Fruit fly (Drosophila melanogaster) whole organism, embryonic: ENCODE data around the gene CG10182.

Experiments used
- Ada2b ChIP-seq: fragments of 200-800 bp; sonication (Bioruptor generic); IDR thresholded peaks from 2 replicates; pipeline ENCODE4 v1.3.6; 2022; ENCODE audit warnings: missing biosample characterization, missing genetic modification characterization
- Bdp1 ChIP-seq: fragments of 200-800 bp; sonication (Bioruptor generic); optimal IDR thresholded peaks from 3 replicates; lab custom pipeline; 2016; ENCODE audit warnings: missing biosample characterization, missing genetic modification characterization
- CG10147 ChIP-seq: fragments of 200-800 bp; sonication (Bioruptor generic); optimal IDR thresholded peaks from 2 replicates; lab custom pipeline; 2019; ENCODE audit warnings: missing biosample characterization, mild to moderate bottlenecking, missing genetic modification characterization, moderate library complexity
- CG10209 ChIP-seq: fragments of 200-800 bp; sonication (Bioruptor generic); optimal IDR thresholded peaks from 3 replicates; lab custom pipeline; 2017; ENCODE audit warnings: missing biosample characterization, mild to moderate bottlenecking, missing genetic modification characterization, missing genetic modification reagents
- CG10654 ChIP-seq: fragments of 200-800 bp; sonication (Bioruptor generic); optimal IDR thresholded peaks from 2 replicates; lab custom pipeline; 2016; ENCODE audit warnings: missing biosample characterization, missing genetic modification characterization
- CG11247 ChIP-seq: fragments of 200-800 bp; sonication (Bioruptor generic); IDR thresholded peaks from 2 replicates; pipeline ENCODE4 v1.3.6; 2022; ENCODE audit warnings: missing biosample characterization, missing genetic modification characterization
- CG12769 ChIP-seq: fragments of 200-800 bp; sonication (Bioruptor generic); optimal IDR thresholded peaks from 2 replicates; lab custom pipeline; 2019; ENCODE audit warnings: missing biosample characterization, mild to moderate bottlenecking, missing genetic modification characterization, moderate library complexity
- CG13123 ChIP-seq: fragments of 200-800 bp; sonication (Bioruptor generic); optimal IDR thresholded peaks from 2 replicates; lab custom pipeline; 2016; ENCODE audit warnings: missing biosample characterization, missing genetic modification characterization
- CG1647 ChIP-seq: fragments of 200-800 bp; sonication (Bioruptor generic); optimal IDR thresholded peaks from 3 replicates; lab custom pipeline; 2016; ENCODE audit warnings: missing biosample characterization, missing genetic modification characterization
- CG17361 ChIP-seq: fragments of 200-800 bp; sonication (Bioruptor generic); IDR thresholded peaks from 3 replicates; pipeline ENCODE4 v1.3.6; 2022; ENCODE audit warnings: missing biosample characterization, missing genetic modification characterization
- CG17385 ChIP-seq: fragments of 200-800 bp; sonication (Bioruptor generic); optimal IDR thresholded peaks from 3 replicates; lab custom pipeline; 2018; ENCODE audit warnings: missing biosample characterization, mild to moderate bottlenecking, missing genetic modification characterization
- CG17802 ChIP-seq: fragments of 200-800 bp; sonication (Bioruptor generic); optimal IDR thresholded peaks from 2 replicates; lab custom pipeline; 2018; ENCODE audit warnings: missing biosample characterization, mild to moderate bottlenecking, missing genetic modification characterization, moderate library complexity
- CG2202 ChIP-seq: fragments of 200-800 bp; sonication (Bioruptor generic); optimal IDR thresholded peaks from 2 replicates; lab custom pipeline; 2018; ENCODE audit warnings: missing biosample characterization, mild to moderate bottlenecking, missing genetic modification characterization
- CG3163 ChIP-seq: fragments of 200-800 bp; sonication (Bioruptor generic); optimal IDR thresholded peaks from 3 replicates; lab custom pipeline; 2016; ENCODE audit warnings: missing biosample characterization, missing genetic modification characterization
- CG32767 ChIP-seq: fragments of 200-800 bp; sonication (Bioruptor generic); IDR thresholded peaks from 2 replicates; pipeline ENCODE4 v1.3.6; 2022; ENCODE audit warnings: missing biosample characterization, missing genetic modification characterization
- CG3281 ChIP-seq: fragments of 200-800 bp; sonication (Bioruptor generic); optimal IDR thresholded peaks from 3 replicates; lab custom pipeline; 2017; ENCODE audit warnings: missing biosample characterization, mild to moderate bottlenecking, missing genetic modification characterization
- CG34376 ChIP-seq: fragments of 200-800 bp; sonication (Bioruptor generic); optimal IDR thresholded peaks from 2 replicates; lab custom pipeline; 2018; ENCODE audit warnings: missing biosample characterization, mild to moderate bottlenecking, missing genetic modification characterization
- CG7839 ChIP-seq: fragments of 200-800 bp; sonication (Bioruptor generic); optimal IDR thresholded peaks from 3 replicates; lab custom pipeline; 2018; ENCODE audit warnings: missing biosample characterization, mild to moderate bottlenecking, missing genetic modification characterization, moderate library complexity
- CG7963 ChIP-seq: fragments of 200-800 bp; sonication (Bioruptor generic); IDR thresholded peaks from 3 replicates; pipeline ENCODE4 v1.3.6; 2022; ENCODE audit warnings: missing biosample characterization, missing genetic modification characterization; ENCODE audit not compliant: partially characterized antibody
- CHES-1-like ChIP-seq: fragments of 200-800 bp; sonication (Bioruptor generic); optimal IDR thresholded peaks from 2 replicates; lab custom pipeline; 2016; ENCODE audit warnings: missing biosample characterization, missing genetic modification characterization
- Camta ChIP-seq: fragments of 200-800 bp; sonication (Bioruptor generic); optimal IDR thresholded peaks from 2 replicates; lab custom pipeline; 2016; ENCODE audit warnings: missing biosample characterization, missing genetic modification characterization
- D19A ChIP-seq: fragments of 200-800 bp; optimal IDR thresholded peaks from 3 replicates; lab custom pipeline; 2019; ENCODE audit warnings: missing biosample characterization, mild to moderate bottlenecking, missing genetic modification characterization, moderate library complexity
- Deaf1 ChIP-seq: fragments of 200-800 bp; optimal IDR thresholded peaks from 3 replicates; lab custom pipeline; 2019; ENCODE audit warnings: missing biosample characterization, mild to moderate bottlenecking, missing genetic modification characterization, moderate library complexity
- Dfd ChIP-seq, 2 experiments: fragments of >200 bp; optimal IDR thresholded peaks; 2 replicates each; lab custom pipeline; 2017; ENCODE audit warnings: missing biosample characterization in 2 of 2, missing genetic modification characterization in 2 of 2
- Dp ChIP-seq: fragments of 200-800 bp; sonication (Bioruptor generic); optimal IDR thresholded peaks from 2 replicates; lab custom pipeline; 2018; ENCODE audit warnings: missing biosample characterization, mild to moderate bottlenecking, missing genetic modification characterization, moderate library complexity
- Ets97D ChIP-seq: fragments of 200-800 bp; sonication (Bioruptor generic); optimal IDR thresholded peaks from 3 replicates; lab custom pipeline; 2016; ENCODE audit warnings: missing biosample characterization, missing genetic modification characterization
- HLH4C ChIP-seq: fragments of 200-800 bp; sonication (Bioruptor generic); IDR thresholded peaks from 3 replicates; pipeline ENCODE4 v1.3.6; 2022; ENCODE audit warnings: missing biosample characterization, missing genetic modification characterization; ENCODE audit not compliant: partially characterized antibody
- HmgZ ChIP-seq: fragments of 200-800 bp; sonication (Bioruptor generic); optimal IDR thresholded peaks from 2 replicates; lab custom pipeline; 2018; ENCODE audit warnings: missing biosample characterization, mild to moderate bottlenecking, missing genetic modification characterization
- MESR4 ChIP-seq: fragments of 200-800 bp; sonication (Bioruptor generic); optimal IDR thresholded peaks from 2 replicates; lab custom pipeline; 2018; ENCODE audit warnings: missing biosample characterization, mild to moderate bottlenecking, missing genetic modification characterization, moderate library complexity
- Med ChIP-seq: fragments of 200-800 bp; sonication (Bioruptor generic); peaks from one replicate; lab custom pipeline; 2016; ENCODE audit warnings: missing biosample characterization, missing genetic modification characterization, mild to moderate bottlenecking, inconsistent platforms, moderate library complexity
- Xbp1 ChIP-seq: fragments of 200-800 bp; sonication (Bioruptor generic); optimal IDR thresholded peaks from 3 replicates; lab custom pipeline; 2016; ENCODE audit warnings: missing biosample characterization, mild to moderate bottlenecking, missing genetic modification characterization
- ab ChIP-seq: fragments of 200-800 bp; sonication (Bioruptor generic); optimal IDR thresholded peaks from 2 replicates; lab custom pipeline; 2016; ENCODE audit warnings: missing biosample characterization, missing genetic modification characterization
- ac ChIP-seq: fragments of 200-800 bp; sonication (Bioruptor generic); optimal IDR thresholded peaks from 3 replicates; lab custom pipeline; 2017; ENCODE audit warnings: missing biosample characterization, mild to moderate bottlenecking, missing genetic modification characterization
- bab2 ChIP-seq: fragments of 200-800 bp; sonication (Bioruptor generic); optimal IDR thresholded peaks from 2 replicates; lab custom pipeline; 2016; ENCODE audit warnings: missing biosample characterization, missing genetic modification characterization
- cg ChIP-seq: fragments of 200-800 bp; sonication (Bioruptor generic); optimal IDR thresholded peaks from 3 replicates; lab custom pipeline; 2019; ENCODE audit warnings: missing biosample characterization, mild to moderate bottlenecking, missing genetic modification characterization, moderate library complexity
- chm ChIP-seq: fragments of 200-800 bp; sonication (Bioruptor generic); IDR thresholded peaks from 2 replicates; pipeline ENCODE4 v1.3.6; 2022; ENCODE audit warnings: missing biosample characterization, missing genetic modification characterization
- crp ChIP-seq, 2 experiments: fragments of 200-800 bp; sonication (Bioruptor generic); optimal IDR thresholded peaks; 2 replicates in 1 of 2; 3 replicates in 1 of 2; lab custom pipeline; 2017; ENCODE audit warnings: missing biosample characterization in 2 of 2, missing genetic modification characterization in 2 of 2, mild to moderate bottlenecking in 1 of 2, moderate library complexity in 1 of 2
- eve ChIP-seq, 2 experiments: fragments of >200 bp; optimal IDR thresholded peaks; 2 replicates each; lab custom pipeline; 2017; ENCODE audit warnings: missing biosample characterization in 2 of 2, missing genetic modification characterization in 2 of 2
- her ChIP-seq: fragments of 200-800 bp; sonication (Bioruptor generic); optimal IDR thresholded peaks from 2 replicates; lab custom pipeline; 2016; ENCODE audit warnings: missing biosample characterization, missing genetic modification characterization
- inv ChIP-seq: fragments of 200-800 bp; sonication (Bioruptor generic); IDR thresholded peaks from 2 replicates; pipeline ENCODE4 v1.3.6; 2022; ENCODE audit warnings: missing biosample characterization, missing genetic modification characterization; ENCODE audit not compliant: partially characterized antibody
- lilli ChIP-seq: fragments of 200-800 bp; sonication (Bioruptor generic); optimal IDR thresholded peaks from 3 replicates; lab custom pipeline; 2016; ENCODE audit warnings: missing biosample characterization, missing genetic modification characterization
- lola ChIP-seq, 3 experiments: fragments of >200 bp in 2 of 3; fragments of 200-800 bp in 1 of 3; sonication (Bioruptor generic) in 1 of 3; optimal IDR thresholded peaks; 2 replicates each; lab custom pipeline; 2017 to 2019; ENCODE audit warnings: missing biosample characterization in 3 of 3, missing genetic modification characterization in 3 of 3, mild to moderate bottlenecking in 1 of 3, moderate library complexity in 1 of 3
- mld ChIP-seq: fragments of 200-800 bp; sonication (Bioruptor generic); IDR thresholded peaks from 3 replicates; pipeline ENCODE4 v1.3.6; 2022; ENCODE audit warnings: missing biosample characterization, missing genetic modification characterization; ENCODE audit not compliant: partially characterized antibody
- prd ChIP-seq, 3 experiments: fragments of >200 bp in 2 of 3; fragments of 200-800 bp in 1 of 3; sonication (Bioruptor generic) in 1 of 3; optimal IDR thresholded peaks in 2 of 3; IDR thresholded peaks in 1 of 3; 2 replicates in 2 of 3; 3 replicates in 1 of 3; pipeline versions ENCODE4 v1.3.6 to Lab custom; 2017 to 2022; ENCODE audit warnings: missing biosample characterization in 1 of 3, missing genetic modification characterization in 1 of 3
- sisA ChIP-seq: fragments of 200-800 bp; sonication (Bioruptor generic); IDR thresholded peaks from 2 replicates; pipeline ENCODE4 v1.3.6; 2022; ENCODE audit warnings: missing biosample characterization, missing genetic modification characterization
- sug ChIP-seq: fragments of 200-800 bp; optimal IDR thresholded peaks from 2 replicates; lab custom pipeline; 2019; ENCODE audit warnings: missing biosample characterization, mild to moderate bottlenecking, missing genetic modification characterization, moderate library complexity
- tio ChIP-seq: fragments of 200-800 bp; sonication (Bioruptor generic); optimal IDR thresholded peaks from 2 replicates; lab custom pipeline; 2017; ENCODE audit warnings: missing biosample characterization, missing genetic modification characterization, inconsistent platforms
- wor ChIP-seq: fragments of 200-800 bp; sonication (Bioruptor generic); IDR thresholded peaks from 2 replicates; pipeline ENCODE4 v1.3.6; 2022; ENCODE audit warnings: missing biosample characterization, missing genetic modification characterization

Gene CG10182

dm6 chr3R:23612121-23612520 is 22.5 kb upstream of the CG10182 start (continued):
- TF ChIP-seq prd (optimal IDR thresholded peaks at IDR 0.05; lab: Kevin White, UChicago) (no peak), prd (GFP tag; IDR thresholded peaks at IDR 0.05; lab: Robert Waterston, UW) (peak; percentile 53; the same call in 1 of the 3 replicates), sisA (GFP tag; lab: Robert Waterston, UW) (no peak), lilli (GFP tag; lab: Kevin White, UChicago) (peak; percentile 25), CG10209 (GFP tag; lab: Kevin White, UChicago) (peak; percentile 20)

DNA sequence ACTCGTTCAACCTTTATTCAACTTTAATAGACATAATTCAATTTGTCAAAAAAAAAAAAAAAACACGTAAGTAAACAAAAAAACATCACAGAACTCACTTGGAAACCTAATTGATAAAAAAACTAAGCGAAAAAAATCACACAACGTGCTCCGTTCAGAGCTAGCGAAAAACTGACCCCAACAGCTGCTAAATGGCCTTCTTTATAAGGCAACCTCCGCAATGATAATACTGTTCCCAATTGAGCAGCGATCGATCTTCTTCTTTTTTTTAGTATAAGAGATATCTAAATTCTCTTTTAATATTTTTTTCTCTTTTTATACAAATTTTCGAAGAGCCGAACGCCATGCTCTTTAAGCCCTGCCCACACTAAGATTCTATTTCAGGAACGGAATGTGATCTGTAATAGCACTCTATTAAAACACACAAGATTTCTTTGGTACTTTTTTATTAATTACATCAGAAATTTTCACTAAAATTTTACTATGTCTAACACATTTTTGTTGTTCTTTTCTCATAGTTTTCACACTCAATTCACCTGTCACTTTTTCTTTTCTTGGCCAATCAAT is 15.8 kb upstream of the CG10182 start, which contains the start of gene CG10184:
Gene CG10184, minus strand, starts transcription at position 181 of the 567 bp plus-strand sequence.
- TF ChIP-seq CG3281 (GFP tag; lab: Kevin White, UChicago) (no peak), CG1647 (GFP tag; lab: Kevin White, UChicago) (no peak), MESR4 (GFP tag; lab: Kevin White, UChicago) (no peak), Xbp1 (GFP tag; lab: Kevin White, UChicago) (no peak), CG34376 (GFP tag; lab: Kevin White, UChicago) (peak; percentile 1), sug (tag; lab: Kevin White, UChicago) (no peak), ac (GFP tag; lab: Kevin White, UChicago) (no peak), chm (GFP tag; lab: Robert Waterston, UW) (no peak), CG11247 (GFP tag; lab: Robert Waterston, UW) (no peak), CG17385 (GFP tag; lab: Kevin White, UChicago) (peak; percentile 25), CG17361 (GFP tag; lab: Robert Waterston, UW) (no peak), CG2202 (no peak), CG17802 (tag; lab: Kevin White, UChicago) (peak; percentile 85), CG7963 (no peak), Ets97D (no peak), crp (GFP tag; optimal IDR thresholded peaks at IDR 0.05; lab: Kevin White, UChicago) (peak in 1 of 2 experiments; percentile 1), HmgZ (tag; lab: Kevin White, UChicago) (no peak), CG13123 (no peak), CG32767 (GFP tag; lab: Robert Waterston, UW) (no peak), her (no peak), tio (GFP tag; lab: Kevin White, UChicago) (no peak), Deaf1 (tag; lab: Kevin White, UChicago) (no peak), wor (GFP tag; lab: Robert Waterston, UW) (no peak), cg (GFP tag; lab: Kevin White, UChicago) (no peak), Ada2b (GFP tag; lab: Robert Waterston, UW) (no peak), D19A (tag; lab: Kevin White, UChicago) (no peak), inv (GFP tag; lab: Robert Waterston, UW) (no peak), bab2 (no peak), CG3163 (GFP tag; lab: Kevin White, UChicago) (peak; percentile 84), Med (no peak), Bdp1 (GFP tag; lab: Kevin White, UChicago) (no peak), CG10147 (GFP tag; lab: Kevin White, UChicago) (no peak), Camta (no peak), CG10654 (GFP tag; lab: Kevin White, UChicago) (no peak), eve (GFP tag; optimal IDR thresholded peaks at IDR 0.05; lab: Kevin White, UChicago) (no peak), ab (GFP tag; lab: Kevin White, UChicago) (no peak), HLH4C (GFP tag; lab: Robert Waterston, UW) (no peak), Dp (GFP tag; lab: Kevin White, UChicago) (no peak), CHES-1-like (GFP tag; lab: Kevin White, UChicago) (no peak), CG12769 (no peak), CG7839 (no peak), mld (GFP tag; lab: Robert Waterston, UW) (no peak), Dfd (GFP tag; optimal IDR thresholded peaks at IDR 0.05; lab: Kevin White, UChicago) (no peak), lola (GFP tag; optimal IDR thresholded peaks at IDR 0.05; lab: Kevin White, UChicago) (no peak)
